Worm (Caenorhabditis elegans): ENCODE data around the gene ooc-3.

Gene ooc-3

ce11 chrII:11463899-11464298 lies 31.2 kb downstream of the ooc-3 start:
- no peak for TF ChIP-seq ama-1 (optimal IDR thresholded peaks at IDR 0.05)

DNA sequence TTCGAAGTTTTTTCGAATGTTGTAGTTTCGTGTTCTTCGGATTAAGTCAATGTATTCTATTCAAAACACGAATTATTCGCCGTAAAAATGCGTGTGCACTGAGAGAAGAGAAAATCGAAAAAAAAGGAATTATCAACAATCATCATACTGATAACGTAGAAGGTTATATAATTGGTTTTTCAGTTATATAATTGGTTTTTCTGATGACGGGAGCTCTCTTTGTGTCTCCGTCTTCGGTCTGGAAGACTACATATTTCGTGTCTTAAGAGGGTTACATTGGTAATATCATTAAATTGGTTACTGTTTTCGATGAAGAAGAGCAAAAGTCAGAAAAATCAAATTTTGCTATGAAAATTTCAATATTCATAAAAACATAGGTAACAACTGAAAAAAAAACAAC lies 35.2 kb downstream of the ooc-3 start:
- TF ChIP-seq B0310.2 (tag; optimal IDR thresholded peaks at IDR 0.05) = no peak
- TF ChIP-seq tbx-11 (GFP tag; IDR thresholded peaks at IDR 0.05) = no peak
- TF ChIP-seq tra-4 (tag; optimal IDR thresholded peaks at IDR 0.05) = no peak
- no peak for TF ChIP-seq F13C5.2 (tag; optimal IDR thresholded peaks at IDR 0.05)
- no peak for TF ChIP-seq sea-1 (GFP tag; conservative IDR thresholded peaks at IDR 0.05)
- TF ChIP-seq ets-7 (tag; optimal IDR thresholded peaks at IDR 0.05) = no peak
- no peak for TF ChIP-seq pes-1 (GFP tag; IDR thresholded peaks at IDR 0.05)
- TF ChIP-seq tbx-37 (GFP tag; conservative IDR thresholded peaks at IDR 0.05) = no peak
- TF ChIP-seq ceh-36 (tag; optimal IDR thresholded peaks at IDR 0.05) = no peak
- TF ChIP-seq scrt-1 (GFP tag; IDR thresholded peaks at IDR 0.05) = no peak
- TF ChIP-seq ama-1 (optimal IDR thresholded peaks at IDR 0.05) = no peak
- no peak for TF ChIP-seq hmbx-1 (tag; optimal IDR thresholded peaks at IDR 0.05)
- no peak for TF ChIP-seq flt-1 (GFP tag; IDR thresholded peaks at IDR 0.05)
- TF ChIP-seq hmg-4 (GFP tag; optimal IDR thresholded peaks at IDR 0.05) = no peak
- no peak for TF ChIP-seq ceh-13 (GFP tag; optimal IDR thresholded peaks at IDR 0.05)
- no peak for TF ChIP-seq aly-1 (tag; optimal IDR thresholded peaks at IDR 0.05)
- no peak for TF ChIP-seq hnd-1 (tag; optimal IDR thresholded peaks at IDR 0.05)

ce11 chrII:11455715-11456114 lies 39.4 kb downstream of the ooc-3 start:
- TF ChIP-seq hmbx-1 (tag; optimal IDR thresholded peaks at IDR 0.05) (no peak), ets-7 (tag; optimal IDR thresholded peaks at IDR 0.05) (no peak), ceh-13 (GFP tag; optimal IDR thresholded peaks at IDR 0.05) (no peak), flt-1 (GFP tag; IDR thresholded peaks at IDR 0.05) (no peak), ama-1 (optimal IDR thresholded peaks at IDR 0.05) (no peak), F13C5.2 (tag; optimal IDR thresholded peaks at IDR 0.05) (no peak), sea-1 (GFP tag; conservative IDR thresholded peaks at IDR 0.05) (no peak), hmg-4 (GFP tag; optimal IDR thresholded peaks at IDR 0.05) (no peak), scrt-1 (GFP tag; IDR thresholded peaks at IDR 0.05) (no peak), tbx-37 (GFP tag; conservative IDR thresholded peaks at IDR 0.05) (no peak), ceh-36 (tag; optimal IDR thresholded peaks at IDR 0.05) (no peak), pes-1 (GFP tag; IDR thresholded peaks at IDR 0.05) (no peak), tra-4 (tag; optimal IDR thresholded peaks at IDR 0.05) (no peak), B0310.2 (tag; optimal IDR thresholded peaks at IDR 0.05) (no peak), hnd-1 (tag; optimal IDR thresholded peaks at IDR 0.05) (no peak)

- TF ChIP-seq hnd-1 (tag; optimal IDR thresholded peaks at IDR 0.05) (no peak), tbx-37 (GFP tag; conservative IDR thresholded peaks at IDR 0.05) (no peak), B0310.2 (tag; optimal IDR thresholded peaks at IDR 0.05) (no peak), tbx-11 (GFP tag; IDR thresholded peaks at IDR 0.05) (no peak), ama-1 (optimal IDR thresholded peaks at IDR 0.05) (no peak), F13C5.2 (tag; optimal IDR thresholded peaks at IDR 0.05) (no peak), pes-1 (GFP tag; IDR thresholded peaks at IDR 0.05) (no peak), sea-1 (GFP tag; conservative IDR thresholded peaks at IDR 0.05) (no peak), ceh-13 (GFP tag; optimal IDR thresholded peaks at IDR 0.05) (no peak), scrt-1 (GFP tag; IDR thresholded peaks at IDR 0.05) (no peak), ets-7 (tag; optimal IDR thresholded peaks at IDR 0.05) (no peak), hmbx-1 (tag; optimal IDR thresholded peaks at IDR 0.05) (no peak), tra-4 (tag; optimal IDR thresholded peaks at IDR 0.05) (no peak), hmg-4 (GFP tag; optimal IDR thresholded peaks at IDR 0.05) (no peak)
Observed at ce11 chrII:11455140-11455539, 40.0 kb downstream of the ooc-3 start.

ce11 chrII:11453639-11454038 lies 41.5 kb downstream of the ooc-3 start:
- TF ChIP-seq ets-7 (tag; optimal IDR thresholded peaks at IDR 0.05) = no peak
- no peak for TF ChIP-seq tbx-11 (GFP tag; IDR thresholded peaks at IDR 0.05)
- no peak for TF ChIP-seq hmbx-1 (tag; optimal IDR thresholded peaks at IDR 0.05)
- no peak for TF ChIP-seq hnd-1 (tag; optimal IDR thresholded peaks at IDR 0.05)
- no peak for TF ChIP-seq tbx-37 (GFP tag; conservative IDR thresholded peaks at IDR 0.05)
- TF ChIP-seq F13C5.2 (tag; optimal IDR thresholded peaks at IDR 0.05) = no peak
- TF ChIP-seq ceh-13 (GFP tag; optimal IDR thresholded peaks at IDR 0.05) = no peak
- no peak for TF ChIP-seq tra-4 (tag; optimal IDR thresholded peaks at IDR 0.05)
- no peak for TF ChIP-seq pes-1 (GFP tag; IDR thresholded peaks at IDR 0.05)
- TF ChIP-seq flt-1 (GFP tag; IDR thresholded peaks at IDR 0.05) = no peak
- TF ChIP-seq ceh-36 (tag; optimal IDR thresholded peaks at IDR 0.05) = no peak
- TF ChIP-seq B0310.2 (tag; optimal IDR thresholded peaks at IDR 0.05) = no peak
- TF ChIP-seq hmg-4 (GFP tag; optimal IDR thresholded peaks at IDR 0.05) = no peak
- no peak for TF ChIP-seq sea-1 (GFP tag; conservative IDR thresholded peaks at IDR 0.05)

ce11 chrII:11453025-11453424 lies 42.1 kb downstream of the ooc-3 start, which contains the start of gene rsp-1:
rsp-1 (plus strand) TSS chrII:11453362.
- peak; percentile 30 for TF ChIP-seq tra-4 (tag; optimal IDR thresholded peaks at IDR 0.05)
- TF ChIP-seq hnd-1 (tag; optimal IDR thresholded peaks at IDR 0.05) = no peak
- TF ChIP-seq tbx-37 (GFP tag; conservative IDR thresholded peaks at IDR 0.05) = 0 out of 2 replicates have a peak, but pooled peaks have one; percentile 8
- TF ChIP-seq flt-1 (GFP tag; IDR thresholded peaks at IDR 0.05) = no peak
- no peak for TF ChIP-seq ama-1 (optimal IDR thresholded peaks at IDR 0.05)
- peak; percentile 55 for TF ChIP-seq hmg-4 (GFP tag; optimal IDR thresholded peaks at IDR 0.05)
- no peak for TF ChIP-seq tbx-11 (GFP tag; IDR thresholded peaks at IDR 0.05)
- TF ChIP-seq B0310.2 (tag; optimal IDR thresholded peaks at IDR 0.05) = no peak
- TF ChIP-seq hmbx-1 (tag; optimal IDR thresholded peaks at IDR 0.05) = no peak
- no peak for TF ChIP-seq ets-7 (tag; optimal IDR thresholded peaks at IDR 0.05)
- TF ChIP-seq ceh-13 (GFP tag; optimal IDR thresholded peaks at IDR 0.05) = no peak
- no peak for TF ChIP-seq sea-1 (GFP tag; conservative IDR thresholded peaks at IDR 0.05)
- TF ChIP-seq pes-1 (GFP tag; IDR thresholded peaks at IDR 0.05) = peak; percentile 54; the same call in 1 of the 2 replicates
- peak; percentile 4 for TF ChIP-seq F13C5.2 (tag; optimal IDR thresholded peaks at IDR 0.05)
- peak; percentile 62 for TF ChIP-seq ceh-36 (tag; optimal IDR thresholded peaks at IDR 0.05)
- TF ChIP-seq aly-1 (tag; optimal IDR thresholded peaks at IDR 0.05) = peak; percentile 73
- peak; percentile 48; the same call in 1 of the 2 replicates for TF ChIP-seq scrt-1 (GFP tag; IDR thresholded peaks at IDR 0.05)

DNA sequence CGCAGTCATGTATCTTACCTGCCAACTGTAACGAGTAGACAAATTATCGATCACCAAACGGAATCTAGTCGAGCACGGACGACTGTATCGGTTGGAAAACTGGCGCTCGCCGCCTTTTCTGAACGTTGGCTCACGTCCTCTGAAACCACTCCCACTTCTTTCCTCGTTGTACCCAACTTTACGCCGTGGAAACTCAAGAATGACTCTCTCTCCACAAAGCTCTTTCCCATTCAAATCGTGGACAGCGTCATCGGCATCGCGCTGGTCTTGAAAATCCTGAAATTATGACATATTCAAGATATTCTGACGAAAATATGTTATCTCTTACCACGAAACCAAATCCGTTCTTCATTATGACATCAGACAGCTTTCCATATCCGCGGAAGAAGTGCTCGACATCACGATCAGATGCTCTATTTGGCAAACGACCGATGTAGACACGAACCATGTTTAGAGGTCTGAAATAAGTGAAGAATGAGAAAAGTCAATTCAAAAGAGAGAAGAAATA lies 42.6 kb downstream of the ooc-3 start, which contains the start of gene rsp-2:
rsp-2 (minus strand) TSS at position 458 of the 508 bp plus-strand sequence.
- TF ChIP-seq ets-7 (tag; optimal IDR thresholded peaks at IDR 0.05) (no peak), scrt-1 (GFP tag; IDR thresholded peaks at IDR 0.05) (no peak), sea-1 (GFP tag; conservative IDR thresholded peaks at IDR 0.05) (no peak), hmg-4 (GFP tag; optimal IDR thresholded peaks at IDR 0.05) (no peak), ama-1 (optimal IDR thresholded peaks at IDR 0.05) (no peak), ceh-36 (tag; optimal IDR thresholded peaks at IDR 0.05) (no peak), pes-1 (GFP tag; IDR thresholded peaks at IDR 0.05) (no peak), flt-1 (GFP tag; IDR thresholded peaks at IDR 0.05) (no peak), hnd-1 (tag; optimal IDR thresholded peaks at IDR 0.05) (no peak), hmbx-1 (tag; optimal IDR thresholded peaks at IDR 0.05) (no peak), ceh-13 (GFP tag; optimal IDR thresholded peaks at IDR 0.05) (no peak), aly-1 (tag; optimal IDR thresholded peaks at IDR 0.05) (no peak), F13C5.2 (tag; optimal IDR thresholded peaks at IDR 0.05) (no peak), B0310.2 (tag; optimal IDR thresholded peaks at IDR 0.05) (no peak), tra-4 (tag; optimal IDR thresholded peaks at IDR 0.05) (no peak), tbx-37 (GFP tag; conservative IDR thresholded peaks at IDR 0.05) (no peak), tbx-11 (GFP tag; IDR thresholded peaks at IDR 0.05) (no peak)

Measured in whole organism, early embryonic.